Fruit fly (Drosophila melanogaster) whole organism, embryonic: Measurements from ENCODE around the gene Bro.

Experiments
- Atf-2 ChIP-seq: fragments of 200-800 bp; sonication (Bioruptor generic); optimal IDR thresholded peaks from 2 replicates; lab custom pipeline; 2016; ENCODE audit warnings: missing biosample characterization, missing genetic modification characterization
- CG10654 ChIP-seq: fragments of 200-800 bp; sonication (Bioruptor generic); optimal IDR thresholded peaks from 2 replicates; lab custom pipeline; 2016; ENCODE audit warnings: missing biosample characterization, missing genetic modification characterization
- CG11093 ChIP-seq: fragments of 200-800 bp; sonication (Bioruptor generic); IDR thresholded peaks from 3 replicates; pipeline ENCODE4 v1.3.6; 2022; ENCODE audit warnings: missing biosample characterization, missing genetic modification characterization
- CG12391 ChIP-seq: fragments of 200-800 bp; sonication (Bioruptor generic); optimal IDR thresholded peaks from 3 replicates; lab custom pipeline; 2018; ENCODE audit warnings: missing biosample characterization, mild to moderate bottlenecking, missing genetic modification characterization, moderate library complexity
- CG12659 ChIP-seq: fragments of 200-800 bp; sonication (Bioruptor generic); optimal IDR thresholded peaks from 3 replicates; lab custom pipeline; 2017; ENCODE audit warnings: mild to moderate bottlenecking, missing biosample characterization, missing genetic modification reagents, missing genetic modification characterization
- CG14667 ChIP-seq: fragments of 200-800 bp; sonication (Bioruptor generic); IDR thresholded peaks from 2 replicates; pipeline ENCODE4 v1.3.6; 2022; ENCODE audit warnings: missing biosample characterization, missing genetic modification characterization
- CG15696 ChIP-seq: fragments of 200-800 bp; sonication (Bioruptor generic); optimal IDR thresholded peaks from 2 replicates; lab custom pipeline; 2019; ENCODE audit warnings: missing biosample characterization, mild to moderate bottlenecking, missing genetic modification characterization, moderate library complexity
- CG16813 ChIP-seq: fragments of 200-800 bp; sonication (Bioruptor generic); IDR thresholded peaks from 3 replicates; pipeline ENCODE4 v1.3.6; 2022; ENCODE audit warnings: missing biosample characterization, missing genetic modification characterization; ENCODE audit not compliant: partially characterized antibody
- CG17186 ChIP-seq: fragments of 200-800 bp; sonication (Bioruptor generic); optimal IDR thresholded peaks from 3 replicates; lab custom pipeline; 2017; ENCODE audit warnings: missing biosample characterization, missing genetic modification reagents, missing genetic modification characterization
- CG2116 ChIP-seq: fragments of 200-800 bp; sonication (Bioruptor generic); optimal IDR thresholded peaks from 3 replicates; lab custom pipeline; 2018; ENCODE audit warnings: missing biosample characterization, mild to moderate bottlenecking, missing genetic modification characterization
- CG31224 ChIP-seq: fragments of 200-800 bp; sonication (Bioruptor generic); IDR thresholded peaks from 2 replicates; pipeline ENCODE4 v1.3.6; 2022; ENCODE audit warnings: missing biosample characterization, missing genetic modification characterization
- CG31365 ChIP-seq: fragments of 200-800 bp; sonication (Bioruptor generic); optimal IDR thresholded peaks from 2 replicates; lab custom pipeline; 2018; ENCODE audit warnings: missing biosample characterization, mild to moderate bottlenecking, missing genetic modification characterization
- CG33213 ChIP-seq: fragments of 200-800 bp; sonication (Bioruptor generic); optimal IDR thresholded peaks from 3 replicates; lab custom pipeline; 2016; ENCODE audit warnings: missing biosample characterization, missing genetic modification characterization
- CG4707 ChIP-seq: fragments of 200-800 bp; sonication (Bioruptor generic); optimal IDR thresholded peaks from 2 replicates; lab custom pipeline; 2018; ENCODE audit warnings: missing biosample characterization, mild to moderate bottlenecking, missing genetic modification characterization, moderate library complexity
- CG4854 ChIP-seq: fragments of 200-800 bp; sonication (Bioruptor generic); optimal IDR thresholded peaks from 2 replicates; lab custom pipeline; 2016; ENCODE audit warnings: missing biosample characterization, missing genetic modification characterization, inconsistent platforms
- CG5245 ChIP-seq: fragments of 200-800 bp; sonication (Bioruptor generic); optimal IDR thresholded peaks from 3 replicates; lab custom pipeline; 2016; ENCODE audit warnings: missing biosample characterization, missing genetic modification characterization
- CG6689 ChIP-seq: fragments of 200-800 bp; sonication (Bioruptor generic); IDR thresholded peaks from 2 replicates; pipeline ENCODE4 v1.3.6; 2022; ENCODE audit warnings: missing biosample characterization, missing genetic modification characterization
- CG7271 ChIP-seq: fragments of 200-800 bp; sonication (Bioruptor generic); optimal IDR thresholded peaks from 2 replicates; lab custom pipeline; 2018; ENCODE audit warnings: missing biosample characterization, mild to moderate bottlenecking, missing genetic modification characterization, moderate library complexity
- CG7987 ChIP-seq: fragments of 200-800 bp; sonication (Bioruptor generic); optimal IDR thresholded peaks from 2 replicates; lab custom pipeline; 2018; ENCODE audit warnings: missing biosample characterization, mild to moderate bottlenecking, missing genetic modification characterization, moderate library complexity
- CTCF ChIP-seq: fragments of 200-800 bp; sonication (Bioruptor generic); optimal IDR thresholded peaks from 2 replicates; lab custom pipeline; 2017; ENCODE audit warnings: missing biosample characterization, mild to moderate bottlenecking, missing genetic modification characterization, moderate library complexity
- CoRest ChIP-seq: fragments of 200-800 bp; sonication (Bioruptor generic); optimal IDR thresholded peaks from 3 replicates; lab custom pipeline; 2018; ENCODE audit warnings: missing biosample characterization, mild to moderate bottlenecking, missing genetic modification characterization, moderate library complexity
- D19A ChIP-seq: fragments of 200-800 bp; optimal IDR thresholded peaks from 3 replicates; lab custom pipeline; 2019; ENCODE audit warnings: missing biosample characterization, mild to moderate bottlenecking, missing genetic modification characterization, moderate library complexity
- Dad ChIP-seq: fragments of 200-800 bp; sonication (Bioruptor generic); optimal IDR thresholded peaks from 3 replicates; lab custom pipeline; 2016; ENCODE audit warnings: missing biosample characterization, missing genetic modification characterization
- Hr39 ChIP-seq: fragments of >200 bp; optimal IDR thresholded peaks from 2 replicates; lab custom pipeline; 2017
- Hr78 ChIP-seq, 2 experiments: fragments of 200-800 bp in 1 of 2; fragments of >200 bp in 1 of 2; sonication (Bioruptor generic) in 1 of 2; optimal IDR thresholded peaks; 2 replicates each; lab custom pipeline; 2017 to 2019; ENCODE audit warnings: missing biosample characterization in 2 of 2, missing genetic modification characterization in 2 of 2, mild to moderate bottlenecking in 1 of 2, moderate library complexity in 1 of 2
- Hsf ChIP-seq: fragments of 200-800 bp; sonication (Bioruptor generic); optimal IDR thresholded peaks from 3 replicates; lab custom pipeline; 2016; ENCODE audit warnings: missing biosample characterization, missing genetic modification characterization
- Meics ChIP-seq: fragments of 200-800 bp; sonication (Bioruptor generic); optimal IDR thresholded peaks from 2 replicates; lab custom pipeline; 2017; ENCODE audit warnings: missing biosample characterization, mild to moderate bottlenecking, missing genetic modification characterization
- Sry-δ ChIP-seq: fragments of 200-800 bp; sonication (Bioruptor generic); optimal IDR thresholded peaks from 2 replicates; lab custom pipeline; 2016; ENCODE audit warnings: missing biosample characterization, missing genetic modification characterization
- Ssrp ChIP-seq: fragments of 200-800 bp; sonication (Bioruptor generic); optimal IDR thresholded peaks from 2 replicates; lab custom pipeline; 2018; ENCODE audit warnings: missing biosample characterization, mild to moderate bottlenecking, missing genetic modification characterization, moderate library complexity
- YL-1 ChIP-seq: fragments of 200-800 bp; sonication (Bioruptor generic); optimal IDR thresholded peaks from 3 replicates; lab custom pipeline; 2017; ENCODE audit warnings: missing biosample characterization, mild to moderate bottlenecking, missing genetic modification characterization
- al ChIP-seq: fragments of 200-800 bp; sonication (Bioruptor generic); IDR thresholded peaks from 2 replicates; pipeline ENCODE4 v1.3.6; 2022; ENCODE audit warnings: missing biosample characterization, missing genetic modification characterization
- az2 ChIP-seq: fragments of 200-800 bp; sonication (Bioruptor generic); optimal IDR thresholded peaks from 3 replicates; lab custom pipeline; 2016; ENCODE audit warnings: missing biosample characterization, missing genetic modification characterization
- corto ChIP-seq: fragments of 200-800 bp; sonication (Bioruptor generic); optimal IDR thresholded peaks from 2 replicates; lab custom pipeline; 2016; ENCODE audit warnings: missing biosample characterization, mild to moderate bottlenecking, missing genetic modification characterization, moderate library complexity
- crol ChIP-seq: fragments of 200-800 bp; sonication (Bioruptor generic); IDR thresholded peaks from 2 replicates; pipeline ENCODE4 v1.3.6; 2022; ENCODE audit warnings: missing biosample characterization, missing genetic modification characterization
- fd96Cb ChIP-seq: fragments of 200-800 bp; sonication (Bioruptor generic); optimal IDR thresholded peaks from 2 replicates; lab custom pipeline; 2018; ENCODE audit warnings: missing biosample characterization, mild to moderate bottlenecking, missing genetic modification characterization, moderate library complexity
- ind ChIP-seq: fragments of 200-800 bp; sonication (Bioruptor generic); optimal IDR thresholded peaks from 3 replicates; lab custom pipeline; 2016; ENCODE audit warnings: missing biosample characterization, missing genetic modification characterization
- kay ChIP-seq: fragments of 200-800 bp; sonication (Bioruptor generic); optimal IDR thresholded peaks from 2 replicates; lab custom pipeline; 2016; ENCODE audit warnings: missing biosample characterization, missing genetic modification characterization
- kni ChIP-seq: fragments of 200-800 bp; sonication (Bioruptor generic); optimal IDR thresholded peaks from 3 replicates; lab custom pipeline; 2017; ENCODE audit warnings: mild to moderate bottlenecking, missing biosample characterization, missing genetic modification reagents, missing genetic modification characterization
- nerfin-2 ChIP-seq: fragments of 200-800 bp; sonication (Bioruptor generic); IDR thresholded peaks from 2 replicates; pipeline ENCODE4 v1.3.6; 2022; ENCODE audit warnings: missing biosample characterization, missing genetic modification characterization; ENCODE audit not compliant: partially characterized antibody
- peb ChIP-seq: fragments of 200-800 bp; sonication (Bioruptor generic); IDR thresholded peaks from 2 replicates; pipeline ENCODE4 v1.3.6; 2022; ENCODE audit warnings: missing biosample characterization, missing genetic modification characterization
- pfk ChIP-seq: fragments of 200-800 bp; sonication (Bioruptor generic); optimal IDR thresholded peaks from 2 replicates; lab custom pipeline; 2018; ENCODE audit warnings: missing biosample characterization, mild to moderate bottlenecking, missing genetic modification characterization, moderate library complexity
- prd ChIP-seq, 3 experiments: fragments of >200 bp in 2 of 3; fragments of 200-800 bp in 1 of 3; sonication (Bioruptor generic) in 1 of 3; optimal IDR thresholded peaks in 2 of 3; IDR thresholded peaks in 1 of 3; 2 replicates in 2 of 3; 3 replicates in 1 of 3; pipeline versions ENCODE4 v1.3.6 to Lab custom; 2017 to 2022; ENCODE audit warnings: missing biosample characterization in 1 of 3, missing genetic modification characterization in 1 of 3
- pzg ChIP-seq: fragments of 200-800 bp; sonication (Bioruptor generic); optimal IDR thresholded peaks from 3 replicates; lab custom pipeline; 2018; ENCODE audit warnings: missing biosample characterization, mild to moderate bottlenecking, missing genetic modification characterization, moderate library complexity
- row ChIP-seq: fragments of 200-800 bp; sonication (Bioruptor generic); IDR thresholded peaks from 3 replicates; pipeline ENCODE4 v1.3.6; 2022; ENCODE audit warnings: missing biosample characterization, missing genetic modification characterization
- sim ChIP-seq: fragments of 200-800 bp; sonication (Bioruptor generic); IDR thresholded peaks from 2 replicates; pipeline ENCODE4 v1.3.6; 2022; ENCODE audit warnings: missing biosample characterization, missing genetic modification characterization
- sima ChIP-seq: fragments of 200-800 bp; sonication (Bioruptor generic); optimal IDR thresholded peaks from 2 replicates; lab custom pipeline; 2016; ENCODE audit warnings: missing biosample characterization, missing genetic modification characterization
- slou ChIP-seq: fragments of 200-800 bp; sonication (Bioruptor generic); optimal IDR thresholded peaks from 3 replicates; lab custom pipeline; 2016; ENCODE audit warnings: missing biosample characterization, missing genetic modification characterization
- stwl ChIP-seq: fragments of 200-800 bp; sonication (Bioruptor generic); optimal IDR thresholded peaks from 3 replicates; lab custom pipeline; 2018; ENCODE audit warnings: missing biosample characterization, mild to moderate bottlenecking, missing genetic modification characterization, moderate library complexity
- sug ChIP-seq: fragments of 200-800 bp; optimal IDR thresholded peaks from 2 replicates; lab custom pipeline; 2019; ENCODE audit warnings: missing biosample characterization, mild to moderate bottlenecking, missing genetic modification characterization, moderate library complexity
- unpg ChIP-seq: fragments of 200-800 bp; sonication (Bioruptor generic); optimal IDR thresholded peaks from 3 replicates; lab custom pipeline; 2018; ENCODE audit warnings: missing biosample characterization, mild to moderate bottlenecking, missing genetic modification characterization, moderate library complexity
- zfh2 ChIP-seq: fragments of 200-800 bp; sonication (Bioruptor generic); optimal IDR thresholded peaks from 2 replicates; lab custom pipeline; 2016; ENCODE audit warnings: missing biosample characterization, missing genetic modification characterization

The Bro gene

DNA sequence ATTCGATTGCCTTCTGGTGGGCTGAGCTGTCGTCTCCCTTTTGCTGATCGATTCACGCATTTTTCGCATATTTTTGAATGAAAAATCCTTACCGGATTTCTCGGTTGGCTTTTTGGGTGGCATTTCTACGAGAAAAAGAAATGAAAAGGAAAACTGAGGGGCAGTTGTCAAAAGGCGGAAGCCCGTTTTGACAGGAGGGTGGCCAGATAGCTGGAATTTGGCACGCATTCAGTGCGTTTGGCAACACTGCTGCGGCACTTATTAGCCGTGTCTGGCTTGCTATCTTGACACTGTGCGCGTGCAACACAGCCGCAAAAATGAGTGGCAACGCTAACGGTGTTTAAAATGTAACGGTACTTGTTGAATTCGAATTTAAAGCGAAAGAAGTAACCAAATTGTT is 20.8 kb downstream of the Bro start, which contains the start of gene RpL23A (continued):
- TF ChIP-seq Hsf (GFP tag; lab: Kevin White, UChicago) (peak; percentile 96), CG31224 (GFP tag; lab: Robert Waterston, UW) (peak; percentile 88), row (GFP tag; lab: Robert Waterston, UW) (peak; percentile 73), ind (GFP tag; lab: Kevin White, UChicago) (peak; percentile 92), CG7987 (peak; percentile 99), Atf-2 (peak; percentile 93), CG5245 (GFP tag; lab: Kevin White, UChicago) (peak; percentile 87), CG17186 (GFP tag; lab: Kevin White, UChicago) (peak; percentile 97), D19A (tag; lab: Kevin White, UChicago) (peak; percentile 63), al (GFP tag; lab: Robert Waterston, UW) (peak; percentile 91), pfk (GFP tag; lab: Kevin White, UChicago) (peak; percentile 82), Ssrp (tag; lab: Kevin White, UChicago) (peak; percentile 74), CG12391 (tag; lab: Kevin White, UChicago) (peak; percentile 95), CG10654 (GFP tag; lab: Kevin White, UChicago) (peak; percentile 96), CG4707 (GFP tag; lab: Kevin White, UChicago) (peak; percentile 86), CG11093 (peak; percentile 81), YL-1 (GFP tag; lab: Kevin White, UChicago) (peak; percentile 98), kay (peak; percentile 78), stwl (tag; lab: Kevin White, UChicago) (peak; percentile 97), prd (optimal IDR thresholded peaks at IDR 0.05; lab: Kevin White, UChicago) (no peak), prd (GFP tag; IDR thresholded peaks at IDR 0.05; lab: Robert Waterston, UW) (peak; percentile 89), sima (GFP tag; lab: Kevin White, UChicago) (peak; percentile 93), Hr78 (GFP tag; optimal IDR thresholded peaks at IDR 0.05; lab: Kevin White, UChicago) (no peak), az2 (GFP tag; lab: Kevin White, UChicago) (peak; percentile 89), CG12659 (GFP tag; lab: Kevin White, UChicago) (peak; percentile 98), CG7271 (tag; lab: Kevin White, UChicago) (peak; percentile 95), CG14667 (peak; percentile 85), CTCF (GFP tag; lab: Kevin White, UChicago) (peak; percentile 65), kni (GFP tag; lab: Kevin White, UChicago) (peak; percentile 96), CG31365 (tag; lab: Kevin White, UChicago) (peak; percentile 81), nerfin-2 (GFP tag; lab: Robert Waterston, UW) (peak; percentile 37; the same call in 1 of the 2 replicates), Hr39 (no peak), sim (GFP tag; lab: Robert Waterston, UW) (peak; percentile 76), CG16813 (GFP tag; lab: Robert Waterston, UW) (peak; percentile 62), Sry-δ (GFP tag; lab: Kevin White, UChicago) (peak; percentile 86), pzg (peak; percentile 100), crol (GFP tag; lab: Robert Waterston, UW) (peak; percentile 58), slou (GFP tag; lab: Kevin White, UChicago) (peak; percentile 96), zfh2 (peak; percentile 97), CG2116 (peak; percentile 93), CG15696 (tag; lab: Kevin White, UChicago) (peak; percentile 71), corto (GFP tag; lab: Kevin White, UChicago) (no peak), Meics (GFP tag; lab: Kevin White, UChicago) (peak; percentile 98), fd96Cb (tag; lab: Kevin White, UChicago) (peak; percentile 74), peb (GFP tag; lab: Robert Waterston, UW) (peak; percentile 82), CoRest (tag; lab: Kevin White, UChicago) (peak; percentile 92), CG4854 (GFP tag; lab: Kevin White, UChicago) (peak; percentile 96), sug (tag; lab: Kevin White, UChicago) (peak; percentile 93), CG6689 (GFP tag; lab: Robert Waterston, UW) (peak; percentile 85), unpg (GFP tag; lab: Kevin White, UChicago) (peak; percentile 89), CG33213 (GFP tag; lab: Kevin White, UChicago) (peak; percentile 99), Dad (peak; percentile 98)
